Fruit fly (Drosophila melanogaster): ENCODE measurements around the gene CG3091.

dm6 chrX:2291023-2291422 lies 37.0 kb upstream of the CG3091 start:
- TF ChIP-seq toe (GFP tag; optimal IDR thresholded peaks at IDR 0.05) (no peak), Mnt (GFP tag; optimal IDR thresholded peaks at IDR 0.05) (no peak), CG12768 (GFP tag; optimal IDR thresholded peaks at IDR 0.05) (no peak)
